ENCODE assay signal across 2 worm cellular contexts in genomic region chrIV:5544609-5545214, ce11.
TF ChIP-seq lines count a peak whose summit lies in the region.

cec-6 (plus strand) TSS chrIV:5544860.

TF ChIP-seq in whole organism, L4 larva, 104 proteins besides CTCF, POLR2A, EP300 and RAD21 (continues in another document):
- TF ChIP-seq lin-13 (GFP tag; optimal IDR thresholded peaks at IDR 0.05; lab: Kevin White, UChicago), result no peak
- TF ChIP-seq zfp-3 (GFP tag; conservative IDR thresholded peaks at IDR 0.05; lab: Robert Waterston, UW), result no peak
- TF ChIP-seq zip-2 (tag; optimal IDR thresholded peaks at IDR 0.05; lab: Kevin White, UChicago), result no peak
- TF ChIP-seq snpc-4 (tag; optimal IDR thresholded peaks at IDR 0.05; lab: Kevin White, UChicago), result no peak
- TF ChIP-seq dmd-6 (GFP tag; IDR thresholded peaks at IDR 0.05; lab: Robert Waterston, UW), result no peak
- no peak for TF ChIP-seq mxl-3 (GFP tag; optimal IDR thresholded peaks at IDR 0.05; lab: Kevin White, UChicago)
- no peak for TF ChIP-seq T26A8.4 (GFP tag; IDR thresholded peaks at IDR 0.05; lab: Robert Waterston, UW)
- TF ChIP-seq ces-1 (GFP tag; optimal IDR thresholded peaks at IDR 0.05; lab: Kevin White, UChicago), result no peak
- no peak for TF ChIP-seq hlh-11 (tag; optimal IDR thresholded peaks at IDR 0.05; lab: Kevin White, UChicago)
- no peak for TF ChIP-seq ZK337.2 (GFP tag; IDR thresholded peaks at IDR 0.05; lab: Robert Waterston, UW)
- TF ChIP-seq mes-2 (tag; optimal IDR thresholded peaks at IDR 0.05; lab: Kevin White, UChicago; ENCODE audit: poor library complexity, severe bottlenecking), result no peak
- TF ChIP-seq nhr-48 (tag; optimal IDR thresholded peaks at IDR 0.05; lab: Kevin White, UChicago), result no peak
- no peak for TF ChIP-seq ztf-11 (tag; optimal IDR thresholded peaks at IDR 0.05; lab: Kevin White, UChicago)
- no peak for TF ChIP-seq tag-97 (GFP tag; IDR thresholded peaks at IDR 0.05; lab: Robert Waterston, UW)
- TF ChIP-seq T20F7.1 (GFP tag; optimal IDR thresholded peaks at IDR 0.05; lab: Kevin White, UChicago), result no peak
- TF ChIP-seq lin-38 (GFP tag; IDR thresholded peaks at IDR 0.05; lab: Robert Waterston, UW), result peak; percentile 39
- TF ChIP-seq nhr-28 (tag; optimal IDR thresholded peaks at IDR 0.05; lab: Kevin White, UChicago), result no peak
- TF ChIP-seq hlh-30 (tag; optimal IDR thresholded peaks at IDR 0.05; lab: Kevin White, UChicago; ENCODE audit: insufficient read depth), result no peak
- no peak for TF ChIP-seq zfp-2 (tag; optimal IDR thresholded peaks at IDR 0.05; lab: Kevin White, UChicago)
- TF ChIP-seq ama-1 (optimal IDR thresholded peaks at IDR 0.05; lab: Kevin White, UChicago), result no peak
- no peak for TF ChIP-seq egl-27 (tag; optimal IDR thresholded peaks at IDR 0.05; lab: Kevin White, UChicago)
- no peak for TF ChIP-seq R02D3.7 (tag; optimal IDR thresholded peaks at IDR 0.05; lab: Kevin White, UChicago)
- peak; percentile 24; the same call in 1 of the 2 replicates for TF ChIP-seq Y48G9A.11 (GFP tag; IDR thresholded peaks at IDR 0.05; lab: Robert Waterston, UW)
- no peak for TF ChIP-seq pha-4 (GFP tag; IDR thresholded peaks at IDR 0.05; lab: Robert Waterston, UW)
- TF ChIP-seq pha-4 (tag; optimal IDR thresholded peaks at IDR 0.05; lab: Kevin White, UChicago), result no peak
- no peak for TF ChIP-seq zip-11 (GFP tag; IDR thresholded peaks at IDR 0.05; lab: Robert Waterston, UW)
- TF ChIP-seq ceh-32 (tag; optimal IDR thresholded peaks at IDR 0.05; lab: Kevin White, UChicago; ENCODE audit: poor library complexity), result no peak
- TF ChIP-seq Y75B8A.6 (GFP tag; IDR thresholded peaks at IDR 0.05; lab: Robert Waterston, UW), result no peak
- TF ChIP-seq nhr-10 (tag; optimal IDR thresholded peaks at IDR 0.05; lab: Kevin White, UChicago), result no peak
- no peak for TF ChIP-seq ceh-82 (tag; optimal IDR thresholded peaks at IDR 0.05; lab: Kevin White, UChicago)
- no peak for TF ChIP-seq set-16 (GFP tag; IDR thresholded peaks at IDR 0.05; lab: Robert Waterston, UW)
- TF ChIP-seq lin-15B (tag; optimal IDR thresholded peaks at IDR 0.05; lab: Kevin White, UChicago), result no peak
- TF ChIP-seq F49E8.2 (tag; optimal IDR thresholded peaks at IDR 0.05; lab: Kevin White, UChicago; ENCODE audit: borderline replicate concordance), result peak; percentile 69
- TF ChIP-seq unc-130 (GFP tag; optimal IDR thresholded peaks at IDR 0.05; lab: Kevin White, UChicago), result no peak
- TF ChIP-seq ceh-44 (GFP tag; IDR thresholded peaks at IDR 0.05; lab: Robert Waterston, UW), result no peak
- peak in 1 of 2 experiments; percentile 66 for TF ChIP-seq unc-62 (GFP tag; optimal IDR thresholded peaks at IDR 0.05 in 1 of 2; lab: Kevin White, UChicago)
- TF ChIP-seq unc-62 (tag; optimal IDR thresholded peaks at IDR 0.05; lab: Kevin White, UChicago), result no peak
- no peak for TF ChIP-seq daf-16 (GFP tag; optimal IDR thresholded peaks at IDR 0.05; lab: Kevin White, UChicago)
- no peak for TF ChIP-seq daf-16 (tag; optimal IDR thresholded peaks at IDR 0.05; lab: Kevin White, UChicago)
- TF ChIP-seq ctbp-1 (GFP tag; IDR thresholded peaks at IDR 0.05; lab: Robert Waterston, UW), result no peak
- TF ChIP-seq rbr-2 (tag; optimal IDR thresholded peaks at IDR 0.05; lab: Kevin White, UChicago), result no peak
- no peak for TF ChIP-seq sdz-12 (GFP tag; optimal IDR thresholded peaks at IDR 0.05; lab: Kevin White, UChicago)
- TF ChIP-seq nhr-77 (tag; optimal IDR thresholded peaks at IDR 0.05; lab: Kevin White, UChicago), result no peak
- TF ChIP-seq hmg-1.1 (GFP tag; IDR thresholded peaks at IDR 0.05; lab: Robert Waterston, UW), result no peak
- TF ChIP-seq aha-1 (tag; lab: Kevin White, UChicago), result peak; percentile 81
- TF ChIP-seq daf-12 (tag; optimal IDR thresholded peaks at IDR 0.05; lab: Kevin White, UChicago), result no peak
- no peak for TF ChIP-seq spr-1 (tag; optimal IDR thresholded peaks at IDR 0.05; lab: Kevin White, UChicago)
- TF ChIP-seq lin-39 (tag; optimal IDR thresholded peaks at IDR 0.05; lab: Kevin White, UChicago), result no peak
- no peak for TF ChIP-seq fkh-10 (GFP tag; optimal IDR thresholded peaks at IDR 0.05; lab: Kevin White, UChicago)

TF ChIP-seq in whole organism, young adult, 124 proteins besides CTCF, POLR2A, EP300 and RAD21:
- TF ChIP-seq aptf-3 (GFP tag; IDR thresholded peaks at IDR 0.05; lab: Robert Waterston, UW) (0 out of 2 replicates have a peak, but pooled peaks have one; percentile 19), Y79H2A.3 (GFP tag; conservative IDR thresholded peaks at IDR 0.05; lab: Robert Waterston, UW) (0 out of 2 replicates have a peak, but pooled peaks have one; percentile 7), ztf-22 (GFP tag; optimal IDR thresholded peaks at IDR 0.05; lab: Kevin White, UChicago) (no peak), ztf-18 (tag; optimal IDR thresholded peaks at IDR 0.05; lab: Kevin White, UChicago) (peak; percentile 4), lsy-27 (tag; optimal IDR thresholded peaks at IDR 0.05; lab: Kevin White, UChicago; ENCODE audit: borderline replicate concordance, insufficient read depth) (no peak), repo-1 (tag; optimal IDR thresholded peaks at IDR 0.05; lab: Kevin White, UChicago) (no peak), snpc-1.3 (tag; optimal IDR thresholded peaks at IDR 0.05; lab: Kevin White, UChicago; ENCODE audit: insufficient read depth) (no peak), hrde-1 (tag; optimal IDR thresholded peaks at IDR 0.05; lab: Kevin White, UChicago; ENCODE audit: borderline replicate concordance) (peak; percentile 65), madf-6 (GFP tag; IDR thresholded peaks at IDR 0.05; lab: Robert Waterston, UW) (peak; percentile 25; the same call in 1 of the 2 replicates), efl-1 (GFP tag; optimal IDR thresholded peaks at IDR 0.05; lab: Kevin White, UChicago) (no peak), let-526 (GFP tag; IDR thresholded peaks at IDR 0.05; lab: Robert Waterston, UW) (no peak), ekl-4 (GFP tag; IDR thresholded peaks at IDR 0.05; lab: Robert Waterston, UW) (0 out of 2 replicates have a peak, but pooled peaks have one; percentile 58), B0336.3 (GFP tag; IDR thresholded peaks at IDR 0.05; lab: Robert Waterston, UW) (peak; percentile 45; the same call in 1 of the 2 replicates), ceh-91 (GFP tag; IDR thresholded peaks at IDR 0.05; lab: Robert Waterston, UW) (no peak), chd-7 (tag; optimal IDR thresholded peaks at IDR 0.05; lab: Kevin White, UChicago) (peak; percentile 43), athp-1 (tag; optimal IDR thresholded peaks at IDR 0.05; lab: Kevin White, UChicago) (peak; percentile 34), madf-3 (GFP tag; IDR thresholded peaks at IDR 0.05; lab: Robert Waterston, UW) (peak; percentile 46; the same call in 1 of the 2 replicates), nhr-27 (tag; optimal IDR thresholded peaks at IDR 0.05; lab: Kevin White, UChicago) (peak; percentile 86), rcor-1 (GFP tag; IDR thresholded peaks at IDR 0.05; lab: Robert Waterston, UW) (no peak), atf-7 (tag; optimal IDR thresholded peaks at IDR 0.05; lab: Kevin White, UChicago) (peak; percentile 46), hsf-1 (GFP tag; IDR thresholded peaks at IDR 0.05; lab: Robert Waterston, UW) (peak; percentile 54; the same call in 1 of the 2 replicates), hmg-1.2 (GFP tag; IDR thresholded peaks at IDR 0.05; lab: Robert Waterston, UW) (peak; percentile 11; the same call in 1 of the 2 replicates), attf-5 (GFP tag; optimal IDR thresholded peaks at IDR 0.05; lab: Kevin White, UChicago) (no peak), snpc-4 (GFP tag; optimal IDR thresholded peaks at IDR 0.05; lab: Kevin White, UChicago) (peak; percentile 68), snpc-4 (tag; optimal IDR thresholded peaks at IDR 0.05; lab: Kevin White, UChicago) (peak in 1 of 4 experiments; percentile 81), tlf-1 (GFP tag; optimal IDR thresholded peaks at IDR 0.05; lab: Kevin White, UChicago) (peak; percentile 24), F49E8.2 (tag; optimal IDR thresholded peaks at IDR 0.05; lab: Kevin White, UChicago; ENCODE audit: insufficient read depth) (peak; percentile 67), snpc-3.4 (tag; optimal IDR thresholded peaks at IDR 0.05; lab: Kevin White, UChicago) (peak; percentile 25)

Comparison
In these comparisons a context has a peak if more than half of its experiments do, and no peak if none do; other contexts are left out.
1. Of the 7 proteins assayed by ChIP-seq in both whole organism, young adult and whole organism, L4 larva: peak only in whole organism, young adult: none; only in whole organism, L4 larva: none; in both: F49E8.2; in neither: 4; mixed calls (peak in some experiments, not most) for 2.